Worm (Caenorhabditis elegans) whole organism, L1 larva: Measurements from ENCODE around the gene ubq-1.

Source experiments
- ceh-82 ChIP-seq, 3 experiments: fragments of 150-350 bp in 1 of 3; sonication (generic microtip) in 2 of 3; optimal IDR thresholded peaks; 2 replicates each; lab custom pipeline; 2014 to 2017; ENCODE audit warnings: missing biosample characterization in 3 of 3, missing genetic modification characterization in 3 of 3
- egl-27 ChIP-seq, 2 experiments: fragments of 150-350 bp in 1 of 2; sonication (generic microtip); optimal IDR thresholded peaks; 3 replicates each; lab custom pipeline; 2017 to 2018; ENCODE audit warnings: missing biosample characterization in 2 of 2, missing genetic modification characterization in 2 of 2, missing genetic modification reagents in 2 of 2
- elt-2 ChIP-seq: sonication (generic microtip); optimal IDR thresholded peaks from 2 replicates; lab custom pipeline; 2016; ENCODE audit warnings: missing genetic modification characterization, mild to moderate bottlenecking, inconsistent platforms, missing compliant biosample characterization, missing genetic modification reagents
- elt-3 ChIP-seq, 6 experiments: fragments of 150-350 bp in 1 of 6; sonication (generic microtip); optimal IDR thresholded peaks; 2 replicates each; lab custom pipeline; 2017 to 2018; ENCODE audit warnings: missing biosample characterization in 6 of 6, missing genetic modification characterization in 6 of 6, inconsistent platforms in 1 of 6
- fkh-10 ChIP-seq: sonication (generic microtip); optimal IDR thresholded peaks from 2 replicates; lab custom pipeline; 2017; ENCODE audit warnings: missing biosample characterization, missing genetic modification reagents, missing genetic modification characterization
- fkh-8 ChIP-seq: sonication (generic microtip); optimal IDR thresholded peaks from 2 replicates; lab custom pipeline; 2016; ENCODE audit warnings: mild to moderate bottlenecking, missing genetic modification characterization, missing compliant biosample characterization
- lin-14 ChIP-seq: fragments of 200-800 bp; sonication (Bioruptor generic); optimal IDR thresholded peaks from 2 replicates; lab custom pipeline; 2018; ENCODE audit warnings: mild to moderate bottlenecking, missing genetic modification characterization, moderate library complexity, missing compliant biosample characterization
- mep-1 ChIP-seq: fragments of 150-350 bp; optimal IDR thresholded peaks from 2 replicates; lab custom pipeline; 2014; ENCODE audit warnings: missing biosample characterization, missing genetic modification characterization
- nhr-12 ChIP-seq: sonication (generic microtip); optimal IDR thresholded peaks from 2 replicates; lab custom pipeline; 2017; ENCODE audit warnings: missing biosample characterization, missing genetic modification characterization
- pax-3 ChIP-seq: fragments of 200-800 bp; sonication (Bioruptor generic); optimal IDR thresholded peaks from 2 replicates; lab custom pipeline; 2018; ENCODE audit warnings: mild to moderate bottlenecking, missing genetic modification characterization, moderate library complexity, missing compliant biosample characterization
- snu-23 ChIP-seq: sonication (generic microtip); optimal IDR thresholded peaks from 2 replicates; lab custom pipeline; 2016; ENCODE audit warnings: missing genetic modification characterization, missing compliant biosample characterization
- sox-4 ChIP-seq: sonication (generic microtip); optimal IDR thresholded peaks from 2 replicates; lab custom pipeline; 2016; ENCODE audit warnings: missing genetic modification characterization, missing compliant biosample characterization
- sptf-1 ChIP-seq: fragments of 150-350 bp; optimal IDR thresholded peaks from 2 replicates; lab custom pipeline; 2014; ENCODE audit warnings: missing biosample characterization, missing genetic modification characterization
- tbx-2 ChIP-seq: sonication (generic microtip); optimal IDR thresholded peaks from 2 replicates; lab custom pipeline; 2016; ENCODE audit warnings: missing genetic modification characterization, missing compliant biosample characterization

DNA sequence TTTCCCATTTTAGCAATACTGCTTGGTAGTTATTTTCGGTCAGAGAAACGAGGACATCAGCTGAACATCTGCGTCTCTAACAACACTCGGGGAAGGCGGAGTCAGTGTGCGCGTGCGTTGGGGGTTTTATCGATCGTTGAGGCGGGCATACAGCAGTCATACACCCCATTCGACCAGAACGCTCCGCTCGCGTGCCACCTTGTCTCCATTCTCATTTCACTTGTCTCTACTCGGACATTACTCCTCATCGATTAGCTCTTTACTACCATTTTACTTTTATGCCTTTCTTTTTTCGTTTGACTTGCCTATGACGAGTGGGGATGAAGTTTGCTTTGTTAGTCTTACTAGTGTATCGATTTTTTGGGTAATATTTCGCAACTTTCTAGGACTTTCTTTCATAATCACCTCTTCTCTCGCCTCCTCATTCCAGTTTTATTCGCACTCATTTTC is 496 bp downstream of the ubq-1 start:
- peak; percentile 35 for TF ChIP-seq tbx-2
- peak in 1 of 6 experiments; percentile 7 for TF ChIP-seq elt-3 (tag; optimal IDR thresholded peaks at IDR 0.05; lab: Kevin White, UChicago)
- no peak for TF ChIP-seq mep-1 (tag; lab: Kevin White, UChicago)
- no peak for TF ChIP-seq egl-27 (tag; optimal IDR thresholded peaks at IDR 0.05; lab: Kevin White, UChicago)
- peak in 1 of 3 experiments; percentile 67 for TF ChIP-seq ceh-82 (tag; optimal IDR thresholded peaks at IDR 0.05; lab: Kevin White, UChicago)
- TF ChIP-seq fkh-10 (GFP tag; lab: Kevin White, UChicago) = no peak
- TF ChIP-seq sptf-1 = no peak
- peak; percentile 70 for TF ChIP-seq fkh-8 (tag; lab: Kevin White, UChicago)
- no peak for TF ChIP-seq pax-3 (tag; lab: Kevin White, UChicago)
- no peak for TF ChIP-seq sox-4 (tag; lab: Kevin White, UChicago)
- no peak for TF ChIP-seq elt-2 (tag; lab: Kevin White, UChicago)
- peak; percentile 81 for TF ChIP-seq snu-23 (GFP tag; lab: Kevin White, UChicago)
- TF ChIP-seq lin-14 (GFP tag; lab: Kevin White, UChicago) = peak; percentile 84
- TF ChIP-seq nhr-12 (tag; lab: Kevin White, UChicago) = no peak
